Worm (Caenorhabditis elegans) whole organism, early embryonic: Measurements from ENCODE around the gene dpy-30.
A peak's percentile ranks its signal among the peaks of the same experiment; 100 is the strongest.

ENCODE experiments used
- B0310.2 ChIP-seq: sonication (generic microtip); optimal IDR thresholded peaks from 2 replicates; lab custom pipeline; 2016; ENCODE audit warnings: mild to moderate bottlenecking, missing genetic modification characterization, missing compliant biosample characterization
- F13C5.2 ChIP-seq: sonication (generic microtip); optimal IDR thresholded peaks from 2 replicates; lab custom pipeline; 2017; ENCODE audit warnings: mild to moderate bottlenecking, missing genetic modification characterization, inconsistent platforms, missing compliant biosample characterization
- aly-1 ChIP-seq: sonication (generic microtip); optimal IDR thresholded peaks from 2 replicates; lab custom pipeline; 2016; ENCODE audit warnings: missing genetic modification characterization, missing compliant biosample characterization
- ama-1 ChIP-seq: fragments of 150-350 bp; optimal IDR thresholded peaks from 2 replicates; lab custom pipeline; 2014
- ceh-13 ChIP-seq: fragments of 200-800 bp; sonication (Bioruptor generic); optimal IDR thresholded peaks from 2 replicates; lab custom pipeline; 2018; ENCODE audit warnings: mild to moderate bottlenecking, missing genetic modification characterization, missing compliant biosample characterization
- ceh-36 ChIP-seq: sonication (generic microtip); optimal IDR thresholded peaks from 2 replicates; lab custom pipeline; 2016; ENCODE audit warnings: missing genetic modification characterization, inconsistent platforms, missing compliant biosample characterization
- ets-7 ChIP-seq: sonication (generic microtip); optimal IDR thresholded peaks from 2 replicates; lab custom pipeline; 2016; ENCODE audit warnings: missing genotype, missing genetic modification characterization, missing compliant biosample characterization
- flt-1 ChIP-seq: fragments of 200-800 bp; sonication (Bioruptor generic); IDR thresholded peaks from 2 replicates; pipeline ENCODE4 v1.3.6; 2022; ENCODE audit warnings: missing genetic modification characterization, missing compliant biosample characterization
- hmbx-1 ChIP-seq: sonication (generic microtip); optimal IDR thresholded peaks from 2 replicates; lab custom pipeline; 2016; ENCODE audit warnings: mild to moderate bottlenecking, missing genetic modification characterization, missing compliant biosample characterization
- hmg-4 ChIP-seq: fragments of 200-800 bp; sonication (Bioruptor generic); optimal IDR thresholded peaks from 2 replicates; lab custom pipeline; 2018; ENCODE audit warnings: mild to moderate bottlenecking, missing genetic modification characterization, missing compliant biosample characterization
- hnd-1 ChIP-seq: sonication (generic microtip); optimal IDR thresholded peaks from 2 replicates; lab custom pipeline; 2016; ENCODE audit warnings: missing genetic modification characterization, missing compliant biosample characterization
- pes-1 ChIP-seq: fragments of 200-800 bp; sonication (Bioruptor generic); IDR thresholded peaks from 2 replicates; pipeline ENCODE4 v1.3.6; 2022; ENCODE audit warnings: missing genetic modification reagents, missing genetic modification characterization, missing compliant biosample characterization
- scrt-1 ChIP-seq: fragments of 200-800 bp; sonication (Bioruptor generic); IDR thresholded peaks from 2 replicates; pipeline ENCODE4 v1.3.6; 2022; ENCODE audit warnings: missing genetic modification characterization, missing compliant biosample characterization
- sea-1 ChIP-seq: fragments of 200-800 bp; sonication (Bioruptor generic); conservative IDR thresholded peaks from 2 replicates; pipeline ENCODE4 v1.3.6; 2022; ENCODE audit warnings: missing genetic modification characterization, missing compliant biosample characterization
- tbx-11 ChIP-seq: fragments of 200-800 bp; sonication (Bioruptor generic); IDR thresholded peaks from 2 replicates; pipeline ENCODE4 v1.3.6; 2022; ENCODE audit warnings: missing genetic modification characterization, missing compliant biosample characterization
- tbx-37 ChIP-seq: fragments of 200-800 bp; sonication (Bioruptor generic); conservative IDR thresholded peaks from 2 replicates; pipeline ENCODE4 v1.3.6; 2022; ENCODE audit warnings: missing genetic modification reagents, missing genetic modification characterization, missing compliant biosample characterization
- tra-4 ChIP-seq: sonication (generic microtip); optimal IDR thresholded peaks from 2 replicates; lab custom pipeline; 2017; ENCODE audit warnings: missing genetic modification characterization, missing compliant biosample characterization

Gene dpy-30

ce11 chrV:12162220-12162619 is 29.1 kb upstream of the dpy-30 start, which contains the start of gene C27A7.5:
C27A7.5 (minus strand) TSS chrV:12162320.
- TF ChIP-seq B0310.2 (tag; lab: Kevin White, UChicago) (no peak), flt-1 (no peak), ceh-13 (GFP tag; lab: Kevin White, UChicago) (no peak), F13C5.2 (tag; lab: Kevin White, UChicago) (no peak), hmbx-1 (tag; lab: Kevin White, UChicago) (no peak), hmg-4 (GFP tag; lab: Kevin White, UChicago) (no peak), tra-4 (tag; lab: Kevin White, UChicago) (no peak), hnd-1 (tag; lab: Kevin White, UChicago) (no peak), tbx-37 (no peak), sea-1 (GFP tag; lab: Robert Waterston, UW) (no peak), aly-1 (tag; lab: Kevin White, UChicago) (no peak), tbx-11 (no peak), ceh-36 (tag; lab: Kevin White, UChicago) (no peak), ets-7 (tag; lab: Kevin White, UChicago) (no peak), ama-1 (no peak), pes-1 (GFP tag; lab: Robert Waterston, UW) (no peak), scrt-1 (no peak)

- no peak for TF ChIP-seq ama-1
- TF ChIP-seq ets-7 (tag; lab: Kevin White, UChicago) = no peak
- TF ChIP-seq B0310.2 (tag; lab: Kevin White, UChicago) = no peak
- TF ChIP-seq ceh-13 (GFP tag; lab: Kevin White, UChicago) = no peak
- TF ChIP-seq sea-1 (GFP tag; lab: Robert Waterston, UW) = no peak
Observed at ce11 chrV:12162906-12163305, 28.4 kb upstream of the dpy-30 start, which contains the start of gene srj-4. srj-4 (plus strand) TSS chrV:12163206.

DNA sequence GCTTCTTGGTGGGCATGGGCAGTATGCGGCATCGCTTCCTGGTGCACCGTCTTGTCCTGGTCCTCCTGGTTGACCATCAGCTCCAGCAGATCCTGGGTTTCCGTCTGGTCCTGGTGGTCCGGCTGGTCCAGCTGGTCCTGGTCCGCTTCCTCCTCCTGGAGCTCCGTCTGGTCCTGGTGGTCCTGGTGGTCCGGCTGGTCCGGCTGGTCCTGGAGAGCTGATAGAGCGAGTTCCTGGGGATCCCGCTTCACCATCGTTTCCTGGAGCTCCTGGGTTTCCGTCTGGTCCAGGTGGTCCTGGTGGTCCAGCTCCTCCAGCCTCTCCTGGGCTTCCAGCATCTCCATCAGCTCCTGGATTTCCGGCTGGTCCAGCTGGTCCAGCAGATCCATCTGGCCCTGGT is 24.3 kb upstream of the dpy-30 start:
- TF ChIP-seq pes-1 (GFP tag; lab: Robert Waterston, UW) (no peak), aly-1 (tag; lab: Kevin White, UChicago) (peak; percentile 8)

- no peak for TF ChIP-seq tra-4 (tag; lab: Kevin White, UChicago)
- TF ChIP-seq hmg-4 (GFP tag; lab: Kevin White, UChicago) = no peak
- no peak for TF ChIP-seq sea-1 (GFP tag; lab: Robert Waterston, UW)
- TF ChIP-seq tbx-11 = no peak
- TF ChIP-seq flt-1 = no peak
- no peak for TF ChIP-seq ceh-36 (tag; lab: Kevin White, UChicago)
- TF ChIP-seq ets-7 (tag; lab: Kevin White, UChicago) = no peak
Observed at ce11 chrV:12167653-12168052, 23.7 kb upstream of the dpy-30 start, which contains the start of gene col-37. col-37 (minus strand) TSS chrV:12167753.

DNA sequence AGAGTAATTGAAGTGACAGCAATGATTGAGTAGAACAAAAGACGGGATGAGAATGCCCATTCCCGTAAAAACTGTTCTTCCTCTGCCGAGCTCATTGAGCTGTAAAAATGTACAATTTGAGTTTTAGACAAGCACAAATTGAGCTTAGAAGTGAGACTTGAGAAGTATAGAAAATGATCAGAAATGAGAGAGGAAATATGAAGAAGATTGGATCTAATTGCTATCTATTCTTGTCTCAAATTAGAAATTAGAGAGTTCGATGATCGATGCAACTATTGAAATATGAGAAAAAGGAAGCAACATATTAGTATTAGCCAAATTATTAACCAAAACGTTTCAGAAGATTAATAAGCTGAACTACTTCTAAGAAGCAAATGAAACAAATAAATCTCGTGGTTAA is 21.2 kb upstream of the dpy-30 start, which contains the start of gene ZK863.1:
TSS of gene ZK863.1 (minus strand) at position 101 of the 400 bp plus-strand sequence.
- TF ChIP-seq tra-4 (tag; lab: Kevin White, UChicago) (no peak), ets-7 (tag; lab: Kevin White, UChicago) (no peak), tbx-37 (no peak), hmbx-1 (tag; lab: Kevin White, UChicago) (no peak), hmg-4 (GFP tag; lab: Kevin White, UChicago) (no peak), ceh-13 (GFP tag; lab: Kevin White, UChicago) (no peak), hnd-1 (tag; lab: Kevin White, UChicago) (no peak), flt-1 (no peak), F13C5.2 (tag; lab: Kevin White, UChicago) (no peak), aly-1 (tag; lab: Kevin White, UChicago) (no peak), scrt-1 (no peak), pes-1 (GFP tag; lab: Robert Waterston, UW) (no peak), tbx-11 (no peak), sea-1 (GFP tag; lab: Robert Waterston, UW) (no peak), B0310.2 (tag; lab: Kevin White, UChicago) (no peak), ama-1 (no peak)

ce11 chrV:12179338-12179737 is 12.0 kb upstream of the dpy-30 start, which contains the start of gene clec-224:
clec-224 (minus strand) TSS chrV:12179438.
- TF ChIP-seq ceh-36 (tag; lab: Kevin White, UChicago) = peak; percentile 9
- TF ChIP-seq tbx-11 = no peak

ce11 chrV:12181310-12181709 is 10.0 kb upstream of the dpy-30 start, which contains the start of gene elpc-3:
elpc-3 (minus strand) TSS chrV:12181410.
- TF ChIP-seq F13C5.2 (tag; lab: Kevin White, UChicago) = no peak
- no peak for TF ChIP-seq ets-7 (tag; lab: Kevin White, UChicago)
- no peak for TF ChIP-seq flt-1
- no peak for TF ChIP-seq aly-1 (tag; lab: Kevin White, UChicago)
- TF ChIP-seq sea-1 (GFP tag; lab: Robert Waterston, UW) = no peak
- TF ChIP-seq hnd-1 (tag; lab: Kevin White, UChicago) = no peak
- TF ChIP-seq hmbx-1 (tag; lab: Kevin White, UChicago) = no peak
- no peak for TF ChIP-seq ceh-36 (tag; lab: Kevin White, UChicago)
- TF ChIP-seq ceh-13 (GFP tag; lab: Kevin White, UChicago) = no peak
- no peak for TF ChIP-seq ama-1
- no peak for TF ChIP-seq hmg-4 (GFP tag; lab: Kevin White, UChicago)
- no peak for TF ChIP-seq B0310.2 (tag; lab: Kevin White, UChicago)

DNA sequence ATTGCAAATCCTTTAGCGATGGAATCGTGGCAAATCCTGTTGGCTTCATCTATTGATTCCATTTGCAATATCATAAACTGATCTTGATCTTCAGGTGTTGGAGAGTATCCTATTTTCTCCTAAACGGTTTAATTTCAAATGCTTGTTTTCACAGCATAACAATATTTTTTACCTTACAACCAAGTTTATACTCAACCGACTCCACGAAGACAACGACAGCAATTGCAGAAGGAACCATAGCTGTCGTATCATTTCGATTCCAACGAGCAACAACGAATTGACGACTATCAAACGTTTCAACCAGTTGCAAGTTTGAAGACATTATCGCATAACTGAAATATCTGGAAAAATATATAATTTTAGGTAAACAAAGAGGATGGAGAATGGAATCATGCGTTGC is 7.5 kb upstream of the dpy-30 start, which contains the start of gene usip-1:
TSS of gene usip-1 (minus strand) at position 341 of the 400 bp plus-strand sequence.
- TF ChIP-seq pes-1 (GFP tag; lab: Robert Waterston, UW) (no peak), F13C5.2 (tag; lab: Kevin White, UChicago) (no peak), flt-1 (no peak), hnd-1 (tag; lab: Kevin White, UChicago) (no peak), ets-7 (tag; lab: Kevin White, UChicago) (no peak), tbx-11 (no peak), tra-4 (tag; lab: Kevin White, UChicago) (no peak), sea-1 (GFP tag; lab: Robert Waterston, UW) (no peak), hmbx-1 (tag; lab: Kevin White, UChicago) (no peak), ceh-36 (tag; lab: Kevin White, UChicago) (no peak), tbx-37 (no peak), ceh-13 (GFP tag; lab: Kevin White, UChicago) (no peak), B0310.2 (tag; lab: Kevin White, UChicago) (no peak), ama-1 (no peak), hmg-4 (GFP tag; lab: Kevin White, UChicago) (no peak), aly-1 (tag; lab: Kevin White, UChicago) (no peak), scrt-1 (no peak)
